Fruit fly (Drosophila melanogaster) S2 (cell line): ENCODE measurements around the gene up.

Source experiments
- CG8478 ChIP-seq: fragments of >200 bp; optimal IDR thresholded peaks from 2 replicates; lab custom pipeline; 2018
- CTCF ChIP-seq, 2 experiments: fragments of >200 bp; optimal IDR thresholded peaks; 2 replicates each; lab custom pipeline; 2018

The up gene

DNA sequence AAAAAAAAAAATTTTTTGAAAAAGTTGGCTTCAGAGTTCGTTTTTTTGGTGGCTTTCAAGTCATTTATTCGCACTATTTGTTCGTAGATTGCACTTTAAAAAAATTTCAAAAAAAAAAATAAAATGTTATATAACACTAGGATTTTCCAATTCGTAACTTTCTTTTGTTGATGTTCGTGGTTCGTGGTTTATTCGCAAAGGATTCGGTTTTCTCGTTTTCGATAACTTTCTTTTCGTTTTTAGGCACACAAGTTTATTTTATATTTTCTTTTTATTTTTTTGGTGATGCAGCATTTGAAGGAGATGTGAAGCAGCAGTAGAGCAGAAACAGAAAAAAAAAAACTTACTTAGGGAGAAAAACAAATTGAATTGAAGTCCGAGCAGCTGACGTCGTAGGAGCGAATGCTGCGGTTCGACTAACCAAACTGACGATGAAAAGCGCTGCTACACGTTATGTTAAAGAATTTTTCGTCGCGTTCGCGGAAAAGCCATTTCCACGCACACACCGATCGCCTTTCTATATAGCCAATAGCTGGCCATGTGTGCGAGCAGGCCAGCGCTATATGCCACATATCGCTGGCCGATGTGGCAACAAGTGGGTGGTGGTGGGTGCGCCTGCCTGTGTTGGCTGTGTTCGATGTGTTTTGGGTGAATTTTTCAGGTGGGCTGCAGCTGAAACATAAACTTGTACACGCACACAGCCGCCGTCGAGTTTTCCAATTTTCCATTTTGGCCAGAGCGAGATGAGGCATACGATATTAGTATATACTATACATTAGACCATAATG, at the start of gene up:
up (minus strand) TSS at position 508 of the 788 bp plus-strand sequence.
- TF ChIP-seq CG8478 (no peak), CTCF (optimal IDR thresholded peaks at IDR 0.05; lab: Kevin White, UChicago) (no peak)

- no peak for TF ChIP-seq CG8478
- no peak for TF ChIP-seq CTCF (optimal IDR thresholded peaks at IDR 0.05; lab: Kevin White, UChicago)
These were observed 48.8 kb upstream of the up start for dm6 chrX:13651170-13651569.

- TF ChIP-seq CTCF (optimal IDR thresholded peaks at IDR 0.05; lab: Kevin White, UChicago): no peak
- TF ChIP-seq CG8478: no peak
These were observed 47.4 kb upstream of the up start for dm6 chrX:13649801-13650200.

DNA sequence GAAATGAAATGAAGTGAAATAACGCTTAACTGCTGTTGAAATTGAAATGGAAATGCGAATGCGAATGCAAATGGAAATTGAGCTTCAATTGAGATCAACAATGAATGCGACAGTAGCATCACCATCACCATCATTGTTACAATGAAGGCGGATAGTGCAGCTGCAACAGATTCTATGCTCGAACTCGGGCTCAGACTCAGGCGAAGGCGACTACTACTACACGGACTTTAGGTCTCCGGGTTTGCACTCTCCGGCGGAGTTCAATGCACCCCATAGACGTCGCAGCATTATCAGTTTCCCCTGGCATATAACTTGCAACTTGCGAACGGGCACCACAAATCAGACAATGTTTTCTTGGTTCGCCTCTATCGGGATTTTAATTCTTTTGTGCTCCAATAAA, 46.4 kb upstream of the up start:
- TF ChIP-seq CTCF (optimal IDR thresholded peaks at IDR 0.05; lab: Kevin White, UChicago) (no peak), CG8478 (no peak)

DNA sequence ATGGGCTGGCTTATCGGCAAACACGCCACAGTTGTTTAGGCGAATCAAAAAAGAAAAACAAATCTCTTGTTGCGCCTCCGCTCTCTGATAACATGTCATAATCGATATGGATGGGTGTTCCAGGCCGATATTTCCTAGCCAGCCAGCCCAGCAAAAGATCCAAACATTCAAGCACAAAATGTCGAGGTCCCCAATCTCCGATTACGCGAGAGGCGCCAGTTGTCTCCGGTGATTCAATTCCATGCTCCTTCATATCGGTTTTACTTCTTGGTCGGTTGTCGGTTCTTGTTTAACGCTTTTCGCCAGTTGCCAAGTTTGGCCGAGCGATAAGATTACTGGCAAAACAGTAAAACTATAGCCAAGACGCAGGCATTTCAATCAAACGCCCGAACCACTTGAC, 43.8 kb upstream of the up start:
- no peak for TF ChIP-seq CG8478
- no peak for TF ChIP-seq CTCF (optimal IDR thresholded peaks at IDR 0.05; lab: Kevin White, UChicago)

DNA sequence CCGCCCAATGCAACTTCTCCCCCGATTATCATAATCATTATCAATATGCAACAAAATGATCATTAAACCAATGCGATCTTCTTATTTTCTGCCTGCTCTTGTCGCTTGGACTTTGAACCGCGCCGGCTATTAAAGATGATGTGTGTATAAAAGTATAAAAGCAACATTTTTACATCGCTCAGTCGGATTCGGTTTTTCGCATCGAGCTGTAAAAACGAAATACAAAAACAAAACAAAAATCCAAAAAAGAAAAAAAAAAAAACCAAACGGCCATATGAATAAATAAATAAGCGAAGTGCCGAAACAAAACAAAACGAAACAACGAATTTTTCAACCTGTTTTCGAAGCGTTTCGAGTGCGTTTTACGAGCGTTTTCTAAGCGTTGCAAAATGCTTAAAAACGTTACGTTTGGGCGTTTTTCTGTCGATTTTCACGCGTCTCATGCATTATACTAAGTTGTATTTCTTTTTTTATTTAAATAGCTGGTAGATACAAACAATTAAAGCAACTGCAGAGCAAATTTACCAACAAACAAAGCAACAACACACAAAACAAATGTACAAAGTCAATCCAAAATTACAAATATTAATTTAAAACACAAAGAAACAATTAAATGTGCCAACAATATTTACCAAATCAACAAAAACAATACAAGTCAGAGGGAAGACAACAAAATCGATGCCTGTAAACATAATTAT, 42.5 kb upstream of the up start:
- no peak for TF ChIP-seq CG8478
- TF ChIP-seq CTCF (optimal IDR thresholded peaks at IDR 0.05; lab: Kevin White, UChicago): no peak

dm6 chrX:13643961-13644360, 41.6 kb upstream of the up start:
- no peak for TF ChIP-seq CTCF (optimal IDR thresholded peaks at IDR 0.05; lab: Kevin White, UChicago)
- no peak for TF ChIP-seq CG8478

dm6 chrX:13641891-13642617, 39.7 kb upstream of the up start:
- peak in 1 of 2 experiments; percentile 2 for TF ChIP-seq CTCF (optimal IDR thresholded peaks at IDR 0.05; lab: Kevin White, UChicago)
- TF ChIP-seq CG8478: no peak

- TF ChIP-seq CTCF (optimal IDR thresholded peaks at IDR 0.05; lab: Kevin White, UChicago): no peak
- no peak for TF ChIP-seq CG8478
These were observed 38.9 kb upstream of the up start for dm6 chrX:13641115-13641890.

DNA sequence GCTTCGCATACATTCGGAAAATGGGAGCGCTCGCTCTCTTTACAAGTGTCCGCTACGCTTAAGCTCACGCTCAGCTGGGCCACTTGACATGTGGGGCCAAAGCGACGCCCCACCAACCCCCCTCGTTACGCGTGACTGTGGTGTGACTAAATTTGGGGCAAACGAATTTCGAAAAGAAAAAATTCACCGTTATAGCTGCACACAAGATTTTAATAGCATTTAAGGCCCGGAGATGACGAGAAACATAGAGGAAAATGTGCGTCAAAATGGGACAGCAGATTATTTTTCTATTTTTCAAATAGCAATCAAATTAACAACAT, 38.3 kb upstream of the up start:
- no peak for TF ChIP-seq CG8478
- no peak for TF ChIP-seq CTCF (optimal IDR thresholded peaks at IDR 0.05; lab: Kevin White, UChicago)

DNA sequence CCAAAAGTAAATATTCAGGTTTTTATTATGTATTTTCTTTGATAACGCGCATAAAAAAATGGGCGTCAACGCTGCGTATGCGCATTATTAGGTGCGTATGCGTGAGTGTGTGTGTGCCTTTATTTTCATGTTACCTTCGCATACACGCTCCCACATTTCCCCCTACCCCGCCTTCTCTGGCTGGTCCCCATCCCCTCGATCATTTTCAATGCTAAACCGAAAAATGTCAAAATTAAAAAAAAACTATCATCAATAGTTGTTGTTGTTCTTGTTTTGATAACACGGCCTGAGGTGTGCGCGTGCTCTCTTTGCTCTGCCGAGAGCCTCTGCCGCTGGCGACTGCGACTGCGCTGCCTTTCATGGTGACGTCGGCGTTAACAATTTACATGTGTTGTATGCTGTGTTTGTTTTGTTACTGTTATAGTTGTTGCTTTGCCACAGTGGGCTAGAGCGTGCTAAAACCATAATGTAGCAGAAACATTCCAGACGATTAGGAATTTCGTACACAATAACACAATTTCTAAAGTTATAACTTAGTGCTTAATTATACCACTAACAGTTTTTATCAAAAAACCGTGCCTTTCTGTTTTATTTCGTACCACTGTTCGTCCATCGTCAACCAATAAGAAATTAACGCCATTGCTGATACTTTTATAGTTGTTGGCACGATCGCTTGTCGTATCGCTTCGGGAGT, 37.8 kb upstream of the up start:
- no peak for TF ChIP-seq CTCF (optimal IDR thresholded peaks at IDR 0.05; lab: Kevin White, UChicago)
- no peak for TF ChIP-seq CG8478

dm6 chrX:13637588-13637987, 35.2 kb upstream of the up start:
- no peak for TF ChIP-seq CTCF (optimal IDR thresholded peaks at IDR 0.05; lab: Kevin White, UChicago)
- TF ChIP-seq CG8478: no peak

dm6 chrX:13636810-13637209, 34.4 kb upstream of the up start:
- TF ChIP-seq CTCF (optimal IDR thresholded peaks at IDR 0.05; lab: Kevin White, UChicago) (no peak), CG8478 (no peak)

DNA sequence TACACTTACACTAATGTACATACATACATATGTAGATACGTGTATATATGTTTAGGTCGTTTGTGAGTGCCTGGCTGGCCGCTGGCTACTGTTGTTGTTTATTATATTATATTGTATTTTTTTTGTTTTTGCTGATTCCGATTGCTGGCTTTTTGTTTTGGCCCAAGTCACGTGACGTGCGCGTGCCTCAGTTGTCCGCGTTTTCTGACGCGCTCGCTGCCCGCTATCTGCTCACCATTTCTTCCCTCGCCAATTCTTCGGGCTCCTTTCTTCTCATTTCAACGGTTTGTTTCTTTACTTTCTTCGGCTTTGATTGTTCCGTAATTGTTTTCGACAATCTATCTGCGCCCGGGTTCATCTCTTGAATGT, 32.6 kb upstream of the up start:
- TF ChIP-seq CTCF (optimal IDR thresholded peaks at IDR 0.05; lab: Kevin White, UChicago) (no peak), CG8478 (no peak)
